Worm (Caenorhabditis elegans): ENCODE results near the gene Y45F10A.7.
A peak's percentile ranks its signal among the peaks of the same experiment; 100 is the strongest.

Y45F10A.7 gene

DNA sequence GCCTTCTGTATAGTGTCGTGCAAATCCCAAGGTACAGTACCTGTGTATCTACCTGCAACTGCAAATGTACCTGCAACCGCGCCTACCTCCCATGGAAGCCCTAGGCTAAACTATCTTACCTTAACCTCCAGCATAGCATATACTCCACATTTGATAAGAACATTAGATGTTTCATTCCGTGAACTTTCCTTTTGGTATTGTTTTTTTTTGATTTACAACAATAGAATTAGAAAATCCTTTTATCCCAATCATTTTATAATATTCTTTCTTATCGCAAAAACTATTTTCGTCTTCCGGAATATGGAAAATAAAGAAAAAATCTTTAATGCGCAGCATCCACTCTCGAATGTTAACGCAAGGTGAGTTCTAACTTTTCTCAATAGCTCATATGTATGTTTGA, 18.2 kb upstream of the Y45F10A.7 start, which contains the start of gene Y38H8A.2:
Gene Y38H8A.2 (plus strand): TSS at position 301 of the 400 bp plus-strand sequence.
- TF ChIP-seq aly-2 (tag; optimal IDR thresholded peaks at IDR 0.05) (no peak), sem-4 (tag; optimal IDR thresholded peaks at IDR 0.05) (no peak), ztf-11 (tag; optimal IDR thresholded peaks at IDR 0.05) (no peak), lsy-2 (tag; optimal IDR thresholded peaks at IDR 0.05) (no peak)

DNA sequence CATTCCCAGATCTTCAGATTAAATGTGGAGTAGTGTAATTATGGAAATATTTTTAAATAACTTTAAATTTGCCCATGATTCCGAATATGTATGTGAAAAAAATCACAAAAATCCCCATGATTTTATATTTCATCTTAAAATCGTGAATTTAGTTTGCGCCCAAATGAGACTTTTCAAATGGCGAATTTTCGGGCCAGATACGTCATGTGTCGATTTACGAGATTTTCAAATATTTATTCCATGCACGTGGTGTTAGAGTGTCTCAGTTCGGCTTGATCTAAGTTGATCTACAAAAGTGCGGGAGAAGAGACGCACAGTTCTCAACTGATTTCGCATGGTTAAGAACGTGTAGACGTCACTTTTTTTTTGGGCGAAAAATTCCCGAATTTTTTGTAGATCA, 9.9 kb upstream of the Y45F10A.7 start, which contains the start of gene Y38H8A.1:
Gene Y38H8A.1 (plus strand): TSS at position 301 of the 400 bp plus-strand sequence.
- TF ChIP-seq skn-1 (tag; optimal IDR thresholded peaks at IDR 0.05), result no peak
- no peak for TF ChIP-seq dmd-4 (tag; optimal IDR thresholded peaks at IDR 0.05)
- TF ChIP-seq lin-39 (tag; optimal IDR thresholded peaks at IDR 0.05), result no peak
- TF ChIP-seq sma-9 (GFP tag; optimal IDR thresholded peaks at IDR 0.05), result no peak
- TF ChIP-seq sma-9 (tag; optimal IDR thresholded peaks at IDR 0.05), result no peak
- TF ChIP-seq R02D3.7 (tag; optimal IDR thresholded peaks at IDR 0.05), result no peak
- no peak for TF ChIP-seq nhr-25 (tag; optimal IDR thresholded peaks at IDR 0.05)
- TF ChIP-seq mbf-1 (tag; optimal IDR thresholded peaks at IDR 0.05), result no peak
- no peak for TF ChIP-seq lsy-2 (tag; optimal IDR thresholded peaks at IDR 0.05)
- TF ChIP-seq egl-27 (tag; optimal IDR thresholded peaks at IDR 0.05), result no peak
- TF ChIP-seq ztf-4 (tag; optimal IDR thresholded peaks at IDR 0.05), result no peak
- TF ChIP-seq ceh-16 (tag; optimal IDR thresholded peaks at IDR 0.05), result no peak
- no peak for TF ChIP-seq unc-62 (GFP tag; optimal IDR thresholded peaks at IDR 0.05)
- no peak for TF ChIP-seq nhr-21 (tag; optimal IDR thresholded peaks at IDR 0.05)

DNA sequence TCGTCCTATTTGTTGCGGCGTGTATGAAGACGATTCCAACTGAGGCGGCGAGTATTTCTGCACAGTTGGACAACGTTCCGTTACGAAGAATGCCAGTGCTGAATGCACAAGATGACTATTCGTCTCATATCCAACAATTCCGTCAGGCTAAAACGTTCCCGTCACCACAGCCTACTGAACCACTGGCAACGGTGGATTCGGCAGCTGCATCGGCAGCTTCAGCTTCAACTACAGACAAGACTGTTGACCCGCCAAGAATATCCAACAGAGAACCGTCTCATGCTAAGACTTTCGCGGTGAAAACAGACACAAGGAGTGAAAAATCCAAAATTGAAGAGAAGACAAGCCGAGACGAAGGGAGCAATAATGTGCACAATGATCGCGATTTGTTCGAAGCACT, 8.8 kb upstream of the Y45F10A.7 start:
- TF ChIP-seq ztf-4 (tag; optimal IDR thresholded peaks at IDR 0.05) (no peak), nhr-21 (tag; optimal IDR thresholded peaks at IDR 0.05) (no peak), nhr-129 (tag; optimal IDR thresholded peaks at IDR 0.05) (no peak), ceh-82 (tag; optimal IDR thresholded peaks at IDR 0.05) (no peak), aly-2 (tag; optimal IDR thresholded peaks at IDR 0.05) (no peak), ceh-16 (tag; optimal IDR thresholded peaks at IDR 0.05) (no peak)

DNA sequence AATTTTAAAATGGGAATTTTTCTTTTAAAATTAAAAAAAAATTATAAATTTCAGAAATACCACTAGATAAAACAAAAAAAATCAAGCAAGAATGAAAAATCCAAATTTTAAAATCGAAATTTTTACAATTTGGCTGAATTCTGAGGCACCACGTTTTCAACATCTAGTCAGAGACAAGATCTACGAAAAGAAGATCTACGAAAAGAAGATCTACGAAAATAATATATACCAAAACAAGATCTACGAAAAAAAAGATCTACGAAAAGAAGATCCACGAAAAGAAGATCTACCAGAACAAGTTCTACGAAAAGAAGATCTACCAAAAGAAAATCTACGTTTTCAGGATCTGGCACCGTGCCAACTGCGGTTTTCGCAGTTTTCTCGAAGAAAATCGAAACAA, 5.4 kb upstream of the Y45F10A.7 start:
- TF ChIP-seq nhr-237 (tag; optimal IDR thresholded peaks at IDR 0.05), result no peak
- TF ChIP-seq ama-1 (optimal IDR thresholded peaks at IDR 0.05), result no peak
- no peak for TF ChIP-seq dmd-4 (tag; optimal IDR thresholded peaks at IDR 0.05)
- TF ChIP-seq peb-1 (tag; optimal IDR thresholded peaks at IDR 0.05), result no peak
- peak; percentile 34 for TF ChIP-seq unc-55 (GFP tag; optimal IDR thresholded peaks at IDR 0.05)
- no peak for TF ChIP-seq mdl-1 (tag; optimal IDR thresholded peaks at IDR 0.05)
- TF ChIP-seq ceh-82 (tag; optimal IDR thresholded peaks at IDR 0.05), result no peak
- no peak for TF ChIP-seq skn-1 (tag; optimal IDR thresholded peaks at IDR 0.05)

DNA sequence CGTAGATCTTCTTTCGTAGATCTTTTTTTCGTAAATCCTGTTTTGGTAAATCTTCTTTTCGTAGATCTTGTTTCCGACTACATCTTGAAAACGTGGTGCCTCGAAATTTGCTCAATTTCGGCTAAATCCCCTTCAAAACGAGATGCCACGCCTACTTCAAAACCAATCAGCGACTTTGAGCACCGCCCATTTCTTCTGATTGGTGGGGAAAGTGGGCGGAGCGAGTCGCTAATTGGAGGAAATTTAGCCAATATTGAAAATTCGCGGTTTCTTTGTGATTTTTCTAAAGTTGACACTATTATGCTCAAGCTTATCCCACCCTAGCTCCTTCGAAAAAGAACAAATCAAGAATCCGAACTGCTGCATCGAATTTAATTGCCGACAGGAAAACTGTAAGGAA, 4.8 kb upstream of the Y45F10A.7 start:
- no peak for TF ChIP-seq ztf-11 (tag; optimal IDR thresholded peaks at IDR 0.05)
- no peak for TF ChIP-seq nhr-21 (tag; optimal IDR thresholded peaks at IDR 0.05)
- no peak for TF ChIP-seq gmeb-1 (tag; optimal IDR thresholded peaks at IDR 0.05)

DNA sequence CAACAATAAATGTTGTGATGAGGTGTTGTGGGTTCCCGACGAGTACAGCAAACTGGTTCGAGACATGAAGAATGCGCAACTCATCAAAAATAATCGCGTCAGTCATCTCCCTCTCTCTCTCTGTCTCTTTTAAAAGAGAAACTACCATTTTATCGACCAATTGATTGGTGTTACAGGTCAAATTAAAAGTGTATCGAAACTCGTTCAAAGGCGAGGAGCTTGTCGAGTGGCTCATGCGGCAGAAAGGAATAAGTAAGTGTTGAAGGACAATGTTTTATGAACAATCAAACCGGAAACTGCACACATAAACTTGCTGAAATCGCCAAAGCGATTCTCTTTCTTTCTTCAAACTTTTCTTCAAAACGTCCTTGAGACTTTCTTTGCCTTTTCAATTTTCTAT, 1.3 kb downstream of the Y45F10A.7 start:
- TF ChIP-seq nhr-129 (tag; optimal IDR thresholded peaks at IDR 0.05) (peak; percentile 34), elt-3 (tag; optimal IDR thresholded peaks at IDR 0.05) (no peak)

DNA sequence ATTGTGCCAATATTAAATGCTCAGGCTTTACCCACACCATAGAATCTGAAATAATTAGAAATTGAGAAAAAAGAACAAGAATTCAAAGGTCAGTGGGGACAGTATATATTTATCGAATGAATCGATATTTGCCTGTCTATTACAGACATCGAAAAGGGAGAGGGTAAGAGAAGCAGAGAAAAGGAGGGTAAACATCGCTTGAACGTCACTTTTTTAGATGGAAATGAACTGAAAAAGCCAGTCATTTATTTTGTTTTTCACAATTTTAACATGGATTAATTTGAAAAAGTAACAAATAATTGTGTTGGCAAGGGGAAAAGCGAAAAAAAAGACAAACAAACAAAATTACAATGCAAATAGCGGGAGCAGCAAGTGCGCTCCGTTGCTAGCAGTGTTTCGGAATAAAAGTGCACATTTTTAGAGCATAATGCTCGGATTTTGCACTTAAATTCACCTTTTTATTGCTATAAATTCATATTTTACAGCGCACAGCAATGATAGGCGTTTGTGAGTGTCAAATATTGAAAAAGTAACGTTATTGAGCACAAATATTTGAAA, 10.5 kb downstream of the Y45F10A.7 start, which contains the start of gene tbc-9:
Gene tbc-9 (minus strand): TSS at position 51 of the 558 bp plus-strand sequence.
- no peak for TF ChIP-seq ztf-4 (tag; optimal IDR thresholded peaks at IDR 0.05)
- TF ChIP-seq sma-9 (GFP tag; optimal IDR thresholded peaks at IDR 0.05), result no peak
- no peak for TF ChIP-seq sma-9 (tag; optimal IDR thresholded peaks at IDR 0.05)
- no peak for TF ChIP-seq lin-11 (tag; optimal IDR thresholded peaks at IDR 0.05)
- TF ChIP-seq dmd-4 (tag; optimal IDR thresholded peaks at IDR 0.05), result no peak
- no peak for TF ChIP-seq F13H6.1 (tag; optimal IDR thresholded peaks at IDR 0.05)
- TF ChIP-seq nhr-6 (tag; optimal IDR thresholded peaks at IDR 0.05), result no peak
- TF ChIP-seq mab-5 (tag; optimal IDR thresholded peaks at IDR 0.05), result no peak
- TF ChIP-seq ztf-11 (tag; optimal IDR thresholded peaks at IDR 0.05), result no peak
- TF ChIP-seq unc-55 (GFP tag; optimal IDR thresholded peaks at IDR 0.05), result peak; percentile 18
- no peak for TF ChIP-seq R02D3.7 (tag; optimal IDR thresholded peaks at IDR 0.05)
- peak; percentile 19 for TF ChIP-seq C34F6.9 (tag; optimal IDR thresholded peaks at IDR 0.05)
- no peak for TF ChIP-seq nhr-21 (tag; optimal IDR thresholded peaks at IDR 0.05)
- peak; percentile 42 for TF ChIP-seq nhr-129 (tag; optimal IDR thresholded peaks at IDR 0.05)
